Worm (Caenorhabditis elegans): ENCODE measurements around the gene sre-40.

- no peak for TF ChIP-seq ceh-13 (GFP tag; optimal IDR thresholded peaks at IDR 0.05)
- TF ChIP-seq B0310.2 (tag; optimal IDR thresholded peaks at IDR 0.05) = no peak
- TF ChIP-seq tbx-37 (GFP tag; conservative IDR thresholded peaks at IDR 0.05) = no peak
- TF ChIP-seq ama-1 (optimal IDR thresholded peaks at IDR 0.05) = no peak
- TF ChIP-seq hmg-4 (GFP tag; optimal IDR thresholded peaks at IDR 0.05) = no peak
- no peak for TF ChIP-seq ets-7 (tag; optimal IDR thresholded peaks at IDR 0.05)
- TF ChIP-seq aly-1 (tag; optimal IDR thresholded peaks at IDR 0.05) = no peak
- no peak for TF ChIP-seq hmbx-1 (tag; optimal IDR thresholded peaks at IDR 0.05)
- TF ChIP-seq F13C5.2 (tag; optimal IDR thresholded peaks at IDR 0.05) = peak; percentile 12
Observed at ce11 chrII:4706359-4706871, 22.8 kb upstream of the sre-40 start, which contains the start of the genes F10G7.9 and tsn-1.
